Fruit fly (Drosophila melanogaster) whole organism, embryonic: ENCODE measurements around the gene Vm26Ab.

Source experiments
- Bteb2 ChIP-seq: fragments of 200-800 bp; sonication (Bioruptor generic); optimal IDR thresholded peaks from 2 replicates; lab custom pipeline; 2016; ENCODE audit warnings: missing biosample characterization, missing genetic modification characterization
- CG10462 ChIP-seq: fragments of 200-800 bp; sonication (Bioruptor generic); optimal IDR thresholded peaks from 2 replicates; lab custom pipeline; 2016; ENCODE audit warnings: missing biosample characterization, missing genetic modification characterization
- CG10959 ChIP-seq: fragments of 200-800 bp; sonication (Bioruptor generic); IDR thresholded peaks from 2 replicates; pipeline ENCODE4 v1.3.6; 2022; ENCODE audit warnings: missing biosample characterization, missing genetic modification characterization
- CG11696 ChIP-seq: fragments of 200-800 bp; sonication (Bioruptor generic); IDR thresholded peaks from 2 replicates; pipeline ENCODE4 v1.3.6; 2022; ENCODE audit warnings: missing biosample characterization, missing genetic modification characterization
- CG13775 ChIP-seq: fragments of 200-800 bp; sonication (Bioruptor generic); optimal IDR thresholded peaks from 3 replicates; lab custom pipeline; 2017; ENCODE audit warnings: missing biosample characterization, mild to moderate bottlenecking, missing genetic modification characterization
- CG14667 ChIP-seq: fragments of 200-800 bp; sonication (Bioruptor generic); IDR thresholded peaks from 2 replicates; pipeline ENCODE4 v1.3.6; 2022; ENCODE audit warnings: missing biosample characterization, missing genetic modification characterization
- CG1529 ChIP-seq: fragments of 200-800 bp; sonication (Bioruptor generic); optimal IDR thresholded peaks from 3 replicates; lab custom pipeline; 2018; ENCODE audit warnings: missing biosample characterization, missing genetic modification characterization
- CG1603 ChIP-seq: fragments of 200-800 bp; sonication (Bioruptor generic); optimal IDR thresholded peaks from 2 replicates; lab custom pipeline; 2019; ENCODE audit warnings: missing biosample characterization, mild to moderate bottlenecking, missing genetic modification characterization, moderate library complexity
- CG16779 ChIP-seq: fragments of 200-800 bp; sonication (Bioruptor generic); IDR thresholded peaks from 2 replicates; pipeline ENCODE4 v1.3.6; 2022; ENCODE audit warnings: missing biosample characterization, missing genetic modification characterization
- CG16813 ChIP-seq: fragments of 200-800 bp; sonication (Bioruptor generic); IDR thresholded peaks from 3 replicates; pipeline ENCODE4 v1.3.6; 2022; ENCODE audit warnings: missing biosample characterization, missing genetic modification characterization; ENCODE audit not compliant: partially characterized antibody
- CG16815 ChIP-seq: fragments of 200-800 bp; sonication (Bioruptor generic); optimal IDR thresholded peaks from 3 replicates; lab custom pipeline; 2017; ENCODE audit warnings: missing biosample characterization, mild to moderate bottlenecking, missing genetic modification characterization
- CG17829 ChIP-seq: fragments of 200-800 bp; optimal IDR thresholded peaks from 2 replicates; lab custom pipeline; 2019; ENCODE audit warnings: missing biosample characterization, mild to moderate bottlenecking, missing genetic modification characterization, moderate library complexity
- CG18619 ChIP-seq: fragments of 200-800 bp; sonication (Bioruptor generic); optimal IDR thresholded peaks from 3 replicates; lab custom pipeline; 2017; ENCODE audit warnings: missing biosample characterization, mild to moderate bottlenecking, missing genetic modification characterization
- CG2116 ChIP-seq: fragments of 200-800 bp; sonication (Bioruptor generic); optimal IDR thresholded peaks from 3 replicates; lab custom pipeline; 2018; ENCODE audit warnings: missing biosample characterization, mild to moderate bottlenecking, missing genetic modification characterization
- CG33557 ChIP-seq: fragments of 200-800 bp; sonication (Bioruptor generic); optimal IDR thresholded peaks from 2 replicates; lab custom pipeline; 2019; ENCODE audit warnings: missing biosample characterization, mild to moderate bottlenecking, missing genetic modification characterization, moderate library complexity
- CG7357 ChIP-seq: fragments of 200-800 bp; sonication (Bioruptor generic); IDR thresholded peaks from 3 replicates; pipeline ENCODE4 v1.3.6; 2022; ENCODE audit warnings: missing biosample characterization, missing genetic modification characterization
- CG8290 ChIP-seq, 3 experiments: fragments of 200-800 bp; sonication (Bioruptor generic); optimal IDR thresholded peaks; 2 replicates each; lab custom pipeline; 2016 to 2019; ENCODE audit warnings: missing biosample characterization in 3 of 3, missing genetic modification characterization in 3 of 3, mild to moderate bottlenecking in 2 of 3, moderate library complexity in 1 of 3
- D19A ChIP-seq: fragments of 200-800 bp; optimal IDR thresholded peaks from 3 replicates; lab custom pipeline; 2019; ENCODE audit warnings: missing biosample characterization, mild to moderate bottlenecking, missing genetic modification characterization, moderate library complexity
- D19B ChIP-seq: fragments of 200-800 bp; sonication (Bioruptor generic); optimal IDR thresholded peaks from 2 replicates; lab custom pipeline; 2017; ENCODE audit warnings: missing biosample characterization, mild to moderate bottlenecking, missing genetic modification characterization
- Dll ChIP-seq: fragments of 200-800 bp; sonication (Bioruptor generic); IDR thresholded peaks from 4 replicates; pipeline ENCODE4 v1.3.6; 2022; ENCODE audit warnings: missing biosample characterization, missing genetic modification characterization; ENCODE audit not compliant: partially characterized antibody
- ERR ChIP-seq: fragments of 200-800 bp; sonication (Bioruptor generic); optimal IDR thresholded peaks from 2 replicates; lab custom pipeline; 2016; ENCODE audit warnings: missing biosample characterization, missing genetic modification characterization
- Fer3 ChIP-seq: fragments of 200-800 bp; sonication (Bioruptor generic); optimal IDR thresholded peaks from 2 replicates; lab custom pipeline; 2018; ENCODE audit warnings: missing biosample characterization, mild to moderate bottlenecking, missing genetic modification characterization, moderate library complexity
- Gug ChIP-seq: fragments of 200-800 bp; sonication (Bioruptor generic); IDR thresholded peaks from 4 replicates; pipeline ENCODE4 v1.3.6; 2022; ENCODE audit warnings: missing biosample characterization, missing genetic modification characterization
- HLH3B ChIP-seq: fragments of 200-800 bp; sonication (Bioruptor generic); IDR thresholded peaks from 2 replicates; pipeline ENCODE4 v1.3.6; 2022; ENCODE audit warnings: missing biosample characterization, missing genetic modification characterization
- Med ChIP-seq: fragments of 200-800 bp; sonication (Bioruptor generic); peaks from one replicate; lab custom pipeline; 2016; ENCODE audit warnings: missing biosample characterization, missing genetic modification characterization, mild to moderate bottlenecking, inconsistent platforms, moderate library complexity
- NC2α ChIP-seq: fragments of 200-800 bp; sonication (Bioruptor generic); optimal IDR thresholded peaks from 2 replicates; lab custom pipeline; 2016; ENCODE audit warnings: missing biosample characterization, missing genetic modification characterization
- Nf-YA ChIP-seq: fragments of 200-800 bp; sonication (Bioruptor generic); IDR thresholded peaks from 2 replicates; pipeline ENCODE4 v1.3.6; 2022; ENCODE audit warnings: missing biosample characterization, missing genetic modification characterization
- Nf-YB ChIP-seq: fragments of 200-800 bp; sonication (Bioruptor generic); optimal IDR thresholded peaks from 3 replicates; lab custom pipeline; 2019; ENCODE audit warnings: missing biosample characterization, mild to moderate bottlenecking, missing genetic modification characterization, moderate library complexity
- Poxn ChIP-seq: fragments of 200-800 bp; sonication (Bioruptor generic); IDR thresholded peaks from 2 replicates; pipeline ENCODE4 v1.3.6; 2022; ENCODE audit warnings: missing biosample characterization, missing genetic modification characterization
- Sox102F ChIP-seq: fragments of 200-800 bp; sonication (Bioruptor generic); optimal IDR thresholded peaks from 2 replicates; lab custom pipeline; 2018; ENCODE audit warnings: missing biosample characterization, mild to moderate bottlenecking, missing genetic modification characterization, moderate library complexity
- Ssrp ChIP-seq: fragments of 200-800 bp; sonication (Bioruptor generic); optimal IDR thresholded peaks from 2 replicates; lab custom pipeline; 2018; ENCODE audit warnings: missing biosample characterization, mild to moderate bottlenecking, missing genetic modification characterization, moderate library complexity
- TFAM ChIP-seq: fragments of 200-800 bp; sonication (Bioruptor generic); optimal IDR thresholded peaks from 2 replicates; lab custom pipeline; 2017; ENCODE audit warnings: missing biosample characterization, missing genetic modification characterization, inconsistent platforms
- Trl ChIP-seq, 3 experiments: fragments of >200 bp in 2 of 3; fragments of 200-800 bp in 1 of 3; sonication (Bioruptor generic) in 1 of 3; optimal IDR thresholded peaks; 2 replicates in 1 of 3; 3 replicates in 2 of 3; lab custom pipeline; 2016 to 2017; ENCODE audit warnings: missing biosample characterization in 1 of 3, missing genetic modification characterization in 1 of 3
- YL-1 ChIP-seq: fragments of 200-800 bp; sonication (Bioruptor generic); optimal IDR thresholded peaks from 3 replicates; lab custom pipeline; 2017; ENCODE audit warnings: missing biosample characterization, mild to moderate bottlenecking, missing genetic modification characterization
- crp ChIP-seq, 2 experiments: fragments of 200-800 bp; sonication (Bioruptor generic); optimal IDR thresholded peaks; 2 replicates in 1 of 2; 3 replicates in 1 of 2; lab custom pipeline; 2017; ENCODE audit warnings: missing biosample characterization in 2 of 2, missing genetic modification characterization in 2 of 2, mild to moderate bottlenecking in 1 of 2, moderate library complexity in 1 of 2
- dm ChIP-seq: fragments of 200-800 bp; sonication (Bioruptor generic); optimal IDR thresholded peaks from 3 replicates; lab custom pipeline; 2016; ENCODE audit warnings: missing biosample characterization, missing genetic modification characterization
- dmrt11E ChIP-seq: fragments of 200-800 bp; sonication (Bioruptor generic); optimal IDR thresholded peaks from 3 replicates; lab custom pipeline; 2018; ENCODE audit warnings: missing biosample characterization, mild to moderate bottlenecking, missing genetic modification characterization, moderate library complexity
- dysf ChIP-seq: fragments of 200-800 bp; sonication (Bioruptor generic); IDR thresholded peaks from 3 replicates; pipeline ENCODE4 v1.3.6; 2022; ENCODE audit warnings: missing biosample characterization, missing genetic modification characterization
- fd102C ChIP-seq: fragments of 200-800 bp; sonication (Bioruptor generic); optimal IDR thresholded peaks from 2 replicates; lab custom pipeline; 2018; ENCODE audit warnings: missing biosample characterization, mild to moderate bottlenecking, missing genetic modification characterization, moderate library complexity
- gsb-n ChIP-seq: fragments of 200-800 bp; sonication (Bioruptor generic); optimal IDR thresholded peaks from 3 replicates; lab custom pipeline; 2018; ENCODE audit warnings: missing biosample characterization, mild to moderate bottlenecking, missing genetic modification characterization
- her ChIP-seq: fragments of 200-800 bp; sonication (Bioruptor generic); optimal IDR thresholded peaks from 2 replicates; lab custom pipeline; 2016; ENCODE audit warnings: missing biosample characterization, missing genetic modification characterization
- hkb ChIP-seq, 2 experiments: fragments of 200-800 bp in 1 of 2; fragments of >200 bp in 1 of 2; sonication (Bioruptor generic) in 1 of 2; IDR thresholded peaks in 1 of 2; optimal IDR thresholded peaks in 1 of 2; 2 replicates each; pipeline versions ENCODE4 v1.3.6 to Lab custom; 2017 to 2022; ENCODE audit warnings: missing biosample characterization in 1 of 2, missing genetic modification characterization in 1 of 2
- jumu ChIP-seq: fragments of 200-800 bp; sonication (Bioruptor generic); optimal IDR thresholded peaks from 3 replicates; lab custom pipeline; 2016; ENCODE audit warnings: missing biosample characterization, missing genetic modification characterization
- lmd ChIP-seq: fragments of 200-800 bp; sonication (Bioruptor generic); IDR thresholded peaks from 2 replicates; pipeline ENCODE4 v1.3.6; 2022; ENCODE audit warnings: missing biosample characterization, missing genetic modification characterization
- nerfin-2 ChIP-seq: fragments of 200-800 bp; sonication (Bioruptor generic); IDR thresholded peaks from 2 replicates; pipeline ENCODE4 v1.3.6; 2022; ENCODE audit warnings: missing biosample characterization, missing genetic modification characterization; ENCODE audit not compliant: partially characterized antibody
- pfk ChIP-seq: fragments of 200-800 bp; sonication (Bioruptor generic); optimal IDR thresholded peaks from 2 replicates; lab custom pipeline; 2018; ENCODE audit warnings: missing biosample characterization, mild to moderate bottlenecking, missing genetic modification characterization, moderate library complexity
- schlank ChIP-seq: fragments of 200-800 bp; sonication (Bioruptor generic); optimal IDR thresholded peaks from 2 replicates; lab custom pipeline; 2018; ENCODE audit warnings: missing biosample characterization, mild to moderate bottlenecking, missing genetic modification characterization
- slp2 ChIP-seq: fragments of 200-800 bp; sonication (Bioruptor generic); optimal IDR thresholded peaks from 2 replicates; lab custom pipeline; 2016; ENCODE audit warnings: missing biosample characterization, missing genetic modification characterization
- sr ChIP-seq: fragments of 200-800 bp; sonication (Bioruptor generic); IDR thresholded peaks from 3 replicates; pipeline ENCODE4 v1.3.6; 2022; ENCODE audit warnings: missing biosample characterization, missing genetic modification characterization
- trh ChIP-seq: fragments of 200-800 bp; sonication (Bioruptor generic); optimal IDR thresholded peaks from 2 replicates; lab custom pipeline; 2016; ENCODE audit warnings: missing biosample characterization, missing genetic modification characterization

The Vm26Ab gene

dm6 chr2L:5986094-5986493 is 29.3 kb downstream of the Vm26Ab start, which contains the start of gene ifc (continued):
- peak; percentile 59 for TF ChIP-seq CG13775
- no peak for TF ChIP-seq CG16779 (GFP tag; lab: Robert Waterston, UW)
- TF ChIP-seq CG1529 (GFP tag; lab: Kevin White, UChicago): no peak
- no peak for TF ChIP-seq slp2 (GFP tag; lab: Kevin White, UChicago)
- TF ChIP-seq HLH3B (GFP tag; lab: Robert Waterston, UW): no peak
- TF ChIP-seq jumu (GFP tag; lab: Kevin White, UChicago): peak; percentile 71
- TF ChIP-seq CG8290 (GFP tag; optimal IDR thresholded peaks at IDR 0.05; lab: Kevin White, UChicago): peak; percentile 89
- peak; percentile 43 to 84 for TF ChIP-seq CG8290 (tag; optimal IDR thresholded peaks at IDR 0.05; lab: Kevin White, UChicago)
- TF ChIP-seq crp (GFP tag; optimal IDR thresholded peaks at IDR 0.05; lab: Kevin White, UChicago): peak in 1 of 2 experiments; percentile 55
- TF ChIP-seq CG7357 (GFP tag; lab: Robert Waterston, UW): peak; percentile 99
- peak; percentile 4 for TF ChIP-seq trh
- TF ChIP-seq CG11696 (GFP tag; lab: Robert Waterston, UW): no peak
- peak; percentile 37 for TF ChIP-seq CG18619 (GFP tag; lab: Kevin White, UChicago)
- peak; percentile 71 for TF ChIP-seq her (GFP tag; lab: Kevin White, UChicago)
- TF ChIP-seq Poxn (GFP tag; lab: Robert Waterston, UW): no peak
- no peak for TF ChIP-seq fd102C (GFP tag; lab: Kevin White, UChicago)
- peak; percentile 19 for TF ChIP-seq Nf-YB (GFP tag; lab: Kevin White, UChicago)
- no peak for TF ChIP-seq CG10959
- TF ChIP-seq Gug (GFP tag; lab: Robert Waterston, UW): peak; percentile 51; the same call in 3 of the 4 replicates
- TF ChIP-seq Trl (optimal IDR thresholded peaks at IDR 0.05; lab: Kevin White, UChicago): no peak
- peak; percentile 75 for TF ChIP-seq Trl (GFP tag; optimal IDR thresholded peaks at IDR 0.05; lab: Kevin White, UChicago)
- TF ChIP-seq dysf: no peak
- TF ChIP-seq YL-1: peak; percentile 69
- TF ChIP-seq Sox102F (GFP tag; lab: Kevin White, UChicago): no peak
- TF ChIP-seq ERR: peak; percentile 69
- peak; percentile 34 for TF ChIP-seq D19A (tag; lab: Kevin White, UChicago)
- peak; percentile 15 for TF ChIP-seq gsb-n
- TF ChIP-seq CG16815: no peak
- peak; percentile 70 for TF ChIP-seq dm
- TF ChIP-seq Nf-YA: no peak
- peak; percentile 61 for TF ChIP-seq Ssrp
- no peak for TF ChIP-seq nerfin-2 (GFP tag; lab: Robert Waterston, UW)
- peak; percentile 94 for TF ChIP-seq Med (GFP tag; lab: Kevin White, UChicago)
- TF ChIP-seq schlank (tag; lab: Kevin White, UChicago): peak; percentile 20
- peak; percentile 44 for TF ChIP-seq CG33557
- no peak for TF ChIP-seq TFAM (GFP tag; lab: Kevin White, UChicago)
- no peak for TF ChIP-seq CG10462
- TF ChIP-seq CG16813 (GFP tag; lab: Robert Waterston, UW): no peak
- TF ChIP-seq Fer3: peak; percentile 64
- no peak for TF ChIP-seq CG14667 (GFP tag; lab: Robert Waterston, UW)
- TF ChIP-seq CG2116 (GFP tag; lab: Kevin White, UChicago): peak; percentile 69
- TF ChIP-seq lmd: no peak
- peak; percentile 47 for TF ChIP-seq Bteb2 (GFP tag; lab: Kevin White, UChicago)
- peak; percentile 79 for TF ChIP-seq hkb (optimal IDR thresholded peaks at IDR 0.05; lab: Kevin White, UChicago)
- no peak for TF ChIP-seq hkb (GFP tag; IDR thresholded peaks at IDR 0.05; lab: Robert Waterston, UW)
- no peak for TF ChIP-seq Dll
- TF ChIP-seq dmrt11E (tag; lab: Kevin White, UChicago): peak; percentile 32
- TF ChIP-seq D19B: peak; percentile 21
- TF ChIP-seq sr: no peak
- TF ChIP-seq CG1603 (tag; lab: Kevin White, UChicago): peak; percentile 91
- no peak for TF ChIP-seq NC2α (GFP tag; lab: Kevin White, UChicago)
- TF ChIP-seq pfk (GFP tag; lab: Kevin White, UChicago): peak; percentile 36
- peak; percentile 82 for TF ChIP-seq CG17829 (tag; lab: Kevin White, UChicago)
